Worm (Caenorhabditis elegans) whole organism, L3 larva: ENCODE results near the gene grl-25.

Experiments used
- ZK546.5 ChIP-seq: sonication (generic microtip); optimal IDR thresholded peaks from 2 replicates; lab custom pipeline; 2017; ENCODE audit warnings: missing biosample characterization, missing genetic modification characterization
- ama-1 ChIP-seq: fragments of 150-350 bp; optimal IDR thresholded peaks from 2 replicates; lab custom pipeline; 2018
- fkh-10 ChIP-seq: sonication (generic microtip); optimal IDR thresholded peaks from 2 replicates; lab custom pipeline; 2017; ENCODE audit warnings: missing biosample characterization, missing genetic modification reagents, missing genetic modification characterization
- lin-39 ChIP-seq: fragments of 150-350 bp; optimal IDR thresholded peaks from 2 replicates; lab custom pipeline; 2018; ENCODE audit warnings: missing biosample characterization, missing genetic modification reagents, missing genetic modification characterization
- mdl-1 ChIP-seq: fragments of 150-350 bp; optimal IDR thresholded peaks from 2 replicates; lab custom pipeline; 2014; ENCODE audit warnings: missing biosample characterization, missing genetic modification characterization
- nhr-25 ChIP-seq: sonication (generic microtip); optimal IDR thresholded peaks from 2 replicates; lab custom pipeline; 2017; ENCODE audit warnings: missing biosample characterization, missing genetic modification characterization
- nhr-28 ChIP-seq: fragments of 150-350 bp; optimal IDR thresholded peaks from 2 replicates; lab custom pipeline; 2014; ENCODE audit warnings: missing biosample characterization, missing genetic modification characterization
- sea-2 ChIP-seq: fragments of 150-350 bp; sonication (generic microtip); optimal IDR thresholded peaks from 4 replicates; lab custom pipeline; 2014; ENCODE audit warnings: missing biosample characterization, missing genetic modification reagents, missing genetic modification characterization
- snpc-4 ChIP-seq: fragments of 150-350 bp; optimal IDR thresholded peaks from 2 replicates; lab custom pipeline; 2014; ENCODE audit warnings: missing biosample characterization, missing genetic modification characterization

- TF ChIP-seq nhr-25: no peak
- no peak for TF ChIP-seq snpc-4 (tag; lab: Kevin White, UChicago)
- no peak for TF ChIP-seq ZK546.5 (tag; lab: Kevin White, UChicago)
- TF ChIP-seq fkh-10 (GFP tag; lab: Kevin White, UChicago): no peak
- TF ChIP-seq ama-1 (lab: Kevin White, UChicago): no peak
- no peak for TF ChIP-seq lin-39 (tag; lab: Kevin White, UChicago)
- TF ChIP-seq nhr-28 (tag; lab: Kevin White, UChicago): no peak
- no peak for TF ChIP-seq sea-2 (GFP tag; lab: Kevin White, UChicago)
- TF ChIP-seq mdl-1 (tag; lab: Kevin White, UChicago): no peak
Observed at ce11 chrIII:8997821-8998220, 35.7 kb downstream of the grl-25 start.
